Fruit fly (Drosophila melanogaster): ENCODE measurements around the gene CG13285.

DNA sequence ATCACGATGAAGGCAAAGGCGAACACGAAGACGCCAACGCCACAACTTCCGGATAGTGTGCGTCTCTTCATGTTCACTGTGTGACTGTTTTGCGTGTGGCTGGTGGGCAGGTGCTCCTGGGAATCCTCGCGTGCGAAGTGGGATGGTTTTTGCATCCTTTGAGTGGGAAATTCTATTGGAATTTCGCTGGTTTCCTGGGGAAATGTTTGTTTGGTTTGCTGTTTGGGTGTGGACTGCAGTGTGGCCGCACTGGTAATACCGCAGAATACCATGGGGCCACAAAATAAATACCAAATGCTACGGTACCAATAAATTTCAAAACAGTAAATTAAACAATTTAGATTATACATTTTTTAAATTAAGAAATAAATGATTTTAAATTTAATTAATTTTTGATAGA, 25.8 kb upstream of the CG13285 start, which contains the start of gene sinu:
- no peak for TF ChIP-seq psq (GFP tag; optimal IDR thresholded peaks at IDR 0.05)
- no peak for TF ChIP-seq OdsH (GFP tag; optimal IDR thresholded peaks at IDR 0.05)
- no peak for TF ChIP-seq h (GFP tag; optimal IDR thresholded peaks at IDR 0.05)
- no peak for TF ChIP-seq usp (GFP tag; optimal IDR thresholded peaks at IDR 0.05)
- TF ChIP-seq foxo (GFP tag; optimal IDR thresholded peaks at IDR 0.05): no peak
- TF ChIP-seq Vsx2 (GFP tag; optimal IDR thresholded peaks at IDR 0.05; ENCODE audit: partially characterized antibody): peak; percentile 53
- TF ChIP-seq lola (GFP tag; optimal IDR thresholded peaks at IDR 0.05): no peak
- no peak for TF ChIP-seq CG32264 (GFP tag; optimal IDR thresholded peaks at IDR 0.05)
- no peak for TF ChIP-seq tai (GFP tag; optimal IDR thresholded peaks at IDR 0.05)
- TF ChIP-seq jim (GFP tag; optimal IDR thresholded peaks at IDR 0.05): no peak
- TF ChIP-seq pan (optimal IDR thresholded peaks at IDR 0.05): no peak
- TF ChIP-seq CrebA (GFP tag; optimal IDR thresholded peaks at IDR 0.05; ENCODE audit: borderline replicate concordance): no peak
- no peak for TF ChIP-seq Hnf4 (GFP tag; optimal IDR thresholded peaks at IDR 0.05)
- TF ChIP-seq sage (GFP tag; optimal IDR thresholded peaks at IDR 0.05): no peak

Measured in whole organism, wandering third instar larva.